Fruit fly (Drosophila melanogaster): Measurements from ENCODE around the gene Dhps.

DNA sequence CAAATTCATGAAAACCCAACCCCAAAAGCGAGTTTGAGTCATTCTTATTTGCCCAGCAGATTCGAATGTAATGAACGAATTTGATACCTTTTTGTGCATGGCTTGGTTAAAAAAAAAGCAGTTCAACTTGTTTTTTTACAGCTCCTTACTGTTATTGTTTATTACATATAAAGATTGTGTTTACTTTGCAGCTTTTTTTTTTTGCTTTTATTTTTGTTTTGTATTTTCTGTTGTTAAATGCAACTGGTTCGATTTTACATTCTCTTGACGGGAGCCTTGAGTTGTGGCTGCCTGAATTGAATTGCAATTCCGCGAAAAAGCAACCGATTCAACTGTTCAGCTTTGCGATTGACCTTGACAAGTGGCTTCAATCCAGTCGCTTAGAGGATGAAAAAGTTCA, 43.5 kb upstream of the Dhps start:
- TF ChIP-seq h (GFP tag; optimal IDR thresholded peaks at IDR 0.05) (no peak), psq (GFP tag; optimal IDR thresholded peaks at IDR 0.05) (no peak), usp (GFP tag; optimal IDR thresholded peaks at IDR 0.05) (no peak), sv (GFP tag; optimal IDR thresholded peaks at IDR 0.05) (no peak), dl (GFP tag; optimal IDR thresholded peaks at IDR 0.05; ENCODE audit: insufficient read depth in 1 of 2, partially characterized antibody in 2 of 2) (no peak), CrebA (GFP tag; optimal IDR thresholded peaks at IDR 0.05; ENCODE audit: borderline replicate concordance) (no peak), br (GFP tag; optimal IDR thresholded peaks at IDR 0.05) (no peak), HLH106 (tag; optimal IDR thresholded peaks at IDR 0.05) (no peak), Rel (GFP tag; optimal IDR thresholded peaks at IDR 0.05) (no peak), Rel (tag; optimal IDR thresholded peaks at IDR 0.05) (no peak), CG9705 (GFP tag; optimal IDR thresholded peaks at IDR 0.05) (no peak), OdsH (GFP tag; optimal IDR thresholded peaks at IDR 0.05) (no peak), Hnf4 (GFP tag; optimal IDR thresholded peaks at IDR 0.05) (no peak), Dfd (GFP tag; optimal IDR thresholded peaks at IDR 0.05) (no peak)

Measured in whole organism, wandering third instar larva.